Worm (Caenorhabditis elegans): ENCODE results near the gene D1054.19.

Gene D1054.19

DNA sequence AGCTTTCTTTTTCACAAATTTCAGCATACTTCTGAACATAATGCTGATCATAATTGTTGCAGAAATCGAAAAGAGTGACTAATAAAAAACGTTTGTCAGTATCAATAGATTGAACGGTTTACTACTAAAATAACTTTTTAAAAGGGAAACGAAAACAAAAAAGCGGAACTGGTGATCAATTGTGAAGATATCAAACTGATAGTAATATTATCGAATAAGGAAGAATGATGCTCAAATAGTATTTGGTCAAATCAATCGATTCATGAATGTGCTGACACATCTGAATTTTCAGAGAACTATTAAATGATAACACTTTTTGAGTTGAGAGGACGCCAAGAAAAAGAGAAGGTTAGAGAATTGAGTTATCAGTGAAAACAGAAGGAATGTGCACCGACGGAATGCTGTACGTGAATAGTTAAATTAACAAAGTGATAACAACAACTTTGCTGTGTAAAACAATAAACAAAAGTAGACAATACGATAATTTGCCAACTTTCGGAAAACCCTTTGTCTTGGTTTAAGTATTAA, 19.0 kb upstream of the D1054.19 start, which contains the start of gene D1054.5 (continued):
- no peak for TF ChIP-seq unc-62 (GFP tag; optimal IDR thresholded peaks at IDR 0.05)
- TF ChIP-seq tbx-2 (tag; optimal IDR thresholded peaks at IDR 0.05), result no peak

DNA sequence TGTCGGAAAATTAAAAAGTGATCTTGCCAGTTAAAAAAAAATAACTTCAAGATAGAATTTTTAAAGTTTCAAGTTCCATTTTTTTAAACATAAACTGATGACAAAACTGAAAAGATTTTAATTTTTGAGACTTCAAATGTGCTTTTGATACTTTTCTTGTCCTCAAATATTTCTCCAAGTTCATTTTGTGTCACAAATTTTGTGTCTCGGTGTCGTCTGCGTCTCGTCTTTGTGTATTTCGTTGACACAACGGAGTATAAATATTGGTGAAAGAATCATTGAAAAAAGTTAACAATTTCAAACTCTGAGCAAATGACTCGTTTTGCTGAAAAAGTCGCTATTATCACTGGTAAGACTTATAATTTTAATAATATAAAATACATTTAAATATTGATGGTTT, 11.6 kb upstream of the D1054.19 start, which contains the start of gene D1054.8:
D1054.8 (plus strand) TSS at position 301 of the 400 bp plus-strand sequence.
- peak; percentile 56 for TF ChIP-seq pha-4 (tag; optimal IDR thresholded peaks at IDR 0.05)
- no peak for TF ChIP-seq nhr-28 (tag; optimal IDR thresholded peaks at IDR 0.05)
- TF ChIP-seq nhr-12 (tag; optimal IDR thresholded peaks at IDR 0.05), result no peak

DNA sequence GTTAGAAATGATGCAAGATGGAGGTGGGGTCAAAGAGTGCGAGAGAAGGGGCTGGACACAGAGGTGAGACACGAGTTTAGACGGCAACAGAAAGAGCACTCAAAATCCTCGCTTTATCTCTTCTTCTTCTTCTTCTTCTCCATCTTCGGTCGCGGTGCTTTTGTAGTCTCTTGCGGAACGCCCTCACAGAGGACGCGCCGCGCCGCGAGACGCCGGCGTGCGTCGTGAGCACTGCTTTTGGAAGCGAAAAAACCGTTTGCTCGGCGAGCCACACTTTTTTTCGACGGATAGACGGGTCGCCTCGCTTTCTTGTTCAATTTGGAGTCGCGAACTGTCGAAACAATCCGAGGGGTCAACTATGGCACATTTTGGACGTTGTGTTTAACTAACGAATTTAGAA, 4.7 kb upstream of the D1054.19 start, which contains the start of gene D1054.9:
D1054.9 (minus strand) TSS at position 137 of the 400 bp plus-strand sequence.
- TF ChIP-seq nhr-237 (tag; optimal IDR thresholded peaks at IDR 0.05) (no peak), fkh-2 (tag; optimal IDR thresholded peaks at IDR 0.05) (no peak), skn-1 (tag; optimal IDR thresholded peaks at IDR 0.05) (no peak), lin-39 (tag; optimal IDR thresholded peaks at IDR 0.05) (no peak), tbx-2 (tag; optimal IDR thresholded peaks at IDR 0.05) (no peak), nhr-11 (tag; optimal IDR thresholded peaks at IDR 0.05) (no peak), elt-3 (tag; optimal IDR thresholded peaks at IDR 0.05) (no peak), ztf-11 (tag; optimal IDR thresholded peaks at IDR 0.05) (no peak), mml-1 (tag; optimal IDR thresholded peaks at IDR 0.05) (no peak), hmg-11 (tag; optimal IDR thresholded peaks at IDR 0.05) (no peak), ama-1 (optimal IDR thresholded peaks at IDR 0.05) (no peak), zag-1 (tag; optimal IDR thresholded peaks at IDR 0.05) (no peak), nfya-1 (tag; optimal IDR thresholded peaks at IDR 0.05; ENCODE audit: insufficient read depth) (no peak), aly-2 (tag; optimal IDR thresholded peaks at IDR 0.05) (no peak), unc-39 (tag; optimal IDR thresholded peaks at IDR 0.05) (no peak), ZK546.5 (tag; optimal IDR thresholded peaks at IDR 0.05) (no peak), ztf-4 (tag; optimal IDR thresholded peaks at IDR 0.05) (no peak), ceh-82 (tag; optimal IDR thresholded peaks at IDR 0.05) (no peak), elt-2 (tag; optimal IDR thresholded peaks at IDR 0.05) (no peak), nhr-76 (tag; optimal IDR thresholded peaks at IDR 0.05) (no peak)

DNA sequence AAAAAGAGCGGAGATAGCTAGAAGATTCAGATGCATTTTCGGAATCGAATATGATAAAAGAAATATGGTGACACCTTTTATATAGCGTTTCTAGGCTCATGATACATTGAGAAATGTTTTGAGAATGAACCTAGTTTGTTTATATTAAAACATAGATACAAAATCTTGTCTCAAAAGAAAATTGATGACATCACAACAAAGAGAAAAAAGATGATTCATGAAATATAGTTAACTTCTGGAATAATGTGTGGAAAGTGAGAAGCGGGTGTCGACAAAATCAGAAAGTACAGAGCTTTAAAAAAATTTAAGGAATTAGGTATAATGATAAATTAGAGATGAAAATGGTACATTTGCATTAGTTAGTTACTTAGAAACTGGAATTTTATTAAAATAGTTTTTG, 2.8 kb upstream of the D1054.19 start, which contains the start of gene D1054.10:
D1054.10 (minus strand) TSS at position 101 of the 400 bp plus-strand sequence.
- TF ChIP-seq elt-3 (tag; optimal IDR thresholded peaks at IDR 0.05) (no peak), nhr-67 (tag; optimal IDR thresholded peaks at IDR 0.05) (no peak), fkh-10 (GFP tag; optimal IDR thresholded peaks at IDR 0.05) (no peak), pha-4 (tag; optimal IDR thresholded peaks at IDR 0.05) (no peak), ceh-16 (tag; optimal IDR thresholded peaks at IDR 0.05) (no peak), aly-2 (tag; optimal IDR thresholded peaks at IDR 0.05) (no peak), lsy-12 (tag; optimal IDR thresholded peaks at IDR 0.05) (no peak)

DNA sequence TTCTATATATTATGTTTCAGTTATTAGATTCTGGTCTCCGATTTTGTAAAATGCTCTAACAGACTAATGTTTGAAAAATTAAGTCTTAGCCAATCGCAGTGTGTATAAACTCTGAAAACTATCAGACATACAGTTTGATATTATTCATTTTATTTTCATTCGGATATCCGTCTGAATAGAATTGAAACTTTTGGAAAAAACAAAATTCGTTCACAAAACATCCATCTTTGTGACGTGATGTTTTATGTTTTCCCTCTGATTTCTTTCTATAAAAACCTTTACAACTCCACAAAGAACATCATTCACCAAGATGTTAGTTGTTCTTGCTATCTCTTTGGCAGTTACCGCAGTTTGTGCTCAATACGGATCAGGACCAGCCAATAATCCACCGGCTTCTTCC, 2.1 kb upstream of the D1054.19 start, which contains the start of gene ule-3:
ule-3 (plus strand) TSS at position 301 of the 400 bp plus-strand sequence.
- TF ChIP-seq nhr-23 (tag; optimal IDR thresholded peaks at IDR 0.05) (no peak), zag-1 (tag; optimal IDR thresholded peaks at IDR 0.05) (no peak)

DNA sequence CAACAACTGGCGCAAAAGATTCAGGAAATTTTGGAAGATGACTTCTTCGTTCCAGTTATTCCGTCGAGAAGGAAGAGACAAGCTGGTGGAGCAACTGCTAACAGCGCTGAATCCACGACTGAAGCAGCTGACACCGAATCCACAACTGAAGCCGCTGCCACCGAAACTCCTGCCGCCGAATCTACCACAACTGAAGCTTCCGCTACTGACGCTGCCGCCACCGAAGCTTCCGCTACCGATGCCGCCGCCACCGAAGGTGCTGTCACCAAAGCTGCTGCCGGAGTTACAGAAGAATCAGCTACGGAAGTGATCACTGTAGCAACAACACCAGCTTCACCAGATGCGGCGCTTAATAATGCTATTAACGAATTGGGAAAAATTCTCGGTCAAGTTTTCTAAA, 1.1 kb upstream of the D1054.19 start:
- TF ChIP-seq nfya-1 (tag; optimal IDR thresholded peaks at IDR 0.05; ENCODE audit: insufficient read depth) (no peak), nhr-237 (tag; optimal IDR thresholded peaks at IDR 0.05) (no peak), sea-2 (GFP tag; optimal IDR thresholded peaks at IDR 0.05) (no peak), ztf-4 (tag; optimal IDR thresholded peaks at IDR 0.05) (no peak), elt-3 (tag; optimal IDR thresholded peaks at IDR 0.05) (no peak), nhr-12 (tag; optimal IDR thresholded peaks at IDR 0.05) (no peak), egl-27 (tag; optimal IDR thresholded peaks at IDR 0.05) (no peak)

DNA sequence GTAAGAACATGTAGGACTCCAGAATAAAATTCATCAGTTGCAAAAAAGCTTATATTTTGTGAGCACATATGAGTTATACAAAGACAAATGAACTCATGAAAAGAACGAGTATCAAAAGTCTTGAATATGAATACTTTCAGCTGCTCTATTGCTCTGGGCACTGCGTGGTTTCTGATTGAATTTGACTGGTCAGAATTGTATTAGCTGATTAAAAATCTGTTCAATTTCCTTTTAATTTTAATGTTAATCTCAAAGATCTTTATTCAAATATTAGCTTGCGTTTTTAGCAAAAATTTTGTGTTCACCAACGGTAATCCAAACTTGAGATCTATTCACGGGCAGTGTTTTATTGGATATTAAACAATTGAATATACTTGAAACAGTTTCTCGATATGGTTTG, 2.5 kb downstream of the D1054.19 start, which contains the start of gene srh-184:
srh-184 (minus strand) TSS at position 101 of the 400 bp plus-strand sequence.
- TF ChIP-seq ceh-16 (tag; optimal IDR thresholded peaks at IDR 0.05) (no peak), ama-1 (optimal IDR thresholded peaks at IDR 0.05) (no peak), nhr-77 (tag; optimal IDR thresholded peaks at IDR 0.05) (no peak), skn-1 (tag; optimal IDR thresholded peaks at IDR 0.05) (no peak)

Data from whole organism, L3 larva.